Fruit fly (Drosophila melanogaster) whole organism, pupa: Measurements from ENCODE around the gene CG7382.

Source experiments
- CG10348 ChIP-seq: fragments of 200-800 bp; sonication (Bioruptor generic); IDR thresholded peaks from 2 replicates; pipeline ENCODE4 v1.3.6; 2022; ENCODE audit warnings: missing biosample characterization, missing genetic modification characterization
- CG12605 ChIP-seq: fragments of 200-800 bp; sonication (Bioruptor generic); IDR thresholded peaks from 2 replicates; pipeline ENCODE4 v1.3.6; 2022; ENCODE audit warnings: missing biosample characterization, missing genetic modification characterization
- CG13204 ChIP-seq: fragments of 200-800 bp; sonication (Bioruptor generic); optimal IDR thresholded peaks from 2 replicates; lab custom pipeline; 2018; ENCODE audit warnings: missing biosample characterization, mild to moderate bottlenecking, missing genetic modification characterization, moderate library complexity
- CG14655 ChIP-seq: fragments of 200-800 bp; sonication (Bioruptor generic); optimal IDR thresholded peaks from 3 replicates; lab custom pipeline; 2017; ENCODE audit warnings: mild to moderate bottlenecking, missing biosample characterization, missing genetic modification reagents, missing genetic modification characterization
- CG15710 ChIP-seq: fragments of 200-800 bp; sonication (Bioruptor generic); optimal IDR thresholded peaks from 2 replicates; lab custom pipeline; 2018; ENCODE audit warnings: missing biosample characterization, mild to moderate bottlenecking, missing genetic modification characterization, moderate library complexity
- CG17806 ChIP-seq: fragments of 200-800 bp; sonication (Bioruptor generic); optimal IDR thresholded peaks from 2 replicates; lab custom pipeline; 2018; ENCODE audit warnings: missing biosample characterization, mild to moderate bottlenecking, missing genetic modification characterization, moderate library complexity
- CG32121 ChIP-seq: fragments of 200-800 bp; sonication (Bioruptor generic); IDR thresholded peaks from 2 replicates; pipeline ENCODE4 v1.3.6; 2022; ENCODE audit warnings: missing biosample characterization, missing genetic modification characterization
- CG34367 ChIP-seq: fragments of 200-800 bp; sonication (Bioruptor generic); optimal IDR thresholded peaks from 2 replicates; lab custom pipeline; 2018; ENCODE audit warnings: missing biosample characterization, mild to moderate bottlenecking, missing genetic modification characterization
- CG4496 ChIP-seq: fragments of 200-800 bp; sonication (Bioruptor generic); IDR thresholded peaks from 3 replicates; pipeline ENCODE4 v1.3.6; 2022; ENCODE audit warnings: missing biosample characterization, missing genetic modification characterization
- CG8159 ChIP-seq: fragments of 200-800 bp; sonication (Bioruptor generic); optimal IDR thresholded peaks from 3 replicates; lab custom pipeline; 2018; ENCODE audit warnings: missing biosample characterization, mild to moderate bottlenecking, missing genetic modification characterization, moderate library complexity
- CG8301 ChIP-seq: fragments of 200-800 bp; sonication (Bioruptor generic); optimal IDR thresholded peaks from 2 replicates; lab custom pipeline; 2018; ENCODE audit warnings: missing biosample characterization, mild to moderate bottlenecking, missing genetic modification characterization
- CG9948 ChIP-seq: fragments of 200-800 bp; sonication (Bioruptor generic); optimal IDR thresholded peaks from 2 replicates; lab custom pipeline; 2018; ENCODE audit warnings: missing biosample characterization, mild to moderate bottlenecking, missing genetic modification characterization, moderate library complexity
- D1 ChIP-seq: fragments of 200-800 bp; sonication (Bioruptor generic); optimal IDR thresholded peaks from 2 replicates; lab custom pipeline; 2018; ENCODE audit warnings: missing biosample characterization, mild to moderate bottlenecking, missing genetic modification characterization, moderate library complexity
- EcR ChIP-seq: fragments of 200-800 bp; sonication (Bioruptor generic); optimal IDR thresholded peaks from 3 replicates; lab custom pipeline; 2019; ENCODE audit warnings: missing biosample characterization, missing genetic modification characterization, mild to moderate bottlenecking, moderate library complexity, missing genetic modification reagents
- Ets98B ChIP-seq: fragments of 200-800 bp; sonication (Bioruptor generic); IDR thresholded peaks from 2 replicates; pipeline ENCODE4 v1.3.6; 2022; ENCODE audit warnings: missing biosample characterization, missing genetic modification characterization
- Pif1A ChIP-seq: fragments of 200-800 bp; sonication (Bioruptor generic); optimal IDR thresholded peaks from 3 replicates; lab custom pipeline; 2016; ENCODE audit warnings: missing biosample characterization, missing genetic modification characterization
- Pif1B ChIP-seq: fragments of 200-800 bp; sonication (Bioruptor generic); optimal IDR thresholded peaks from 3 replicates; lab custom pipeline; 2016; ENCODE audit warnings: missing biosample characterization, missing genetic modification characterization
- Snoo ChIP-seq: fragments of 200-800 bp; sonication (Bioruptor generic); optimal IDR thresholded peaks from 3 replicates; lab custom pipeline; 2017; ENCODE audit warnings: missing biosample characterization, mild to moderate bottlenecking, missing genetic modification characterization, inconsistent platforms
- fd96Ca ChIP-seq: fragments of 200-800 bp; sonication (Bioruptor generic); IDR thresholded peaks from 3 replicates; pipeline ENCODE4 v1.3.6; 2022; ENCODE audit warnings: missing biosample characterization, missing genetic modification characterization
- gl ChIP-seq: fragments of 200-800 bp; sonication (Bioruptor generic); optimal IDR thresholded peaks from 2 replicates; lab custom pipeline; 2018; ENCODE audit warnings: missing biosample characterization, mild to moderate bottlenecking, missing genetic modification characterization
- rn ChIP-seq: fragments of 200-800 bp; sonication (Bioruptor generic); IDR thresholded peaks from 2 replicates; pipeline ENCODE4 v1.3.6; 2022; ENCODE audit warnings: missing biosample characterization, missing genetic modification characterization

Gene CG7382

DNA sequence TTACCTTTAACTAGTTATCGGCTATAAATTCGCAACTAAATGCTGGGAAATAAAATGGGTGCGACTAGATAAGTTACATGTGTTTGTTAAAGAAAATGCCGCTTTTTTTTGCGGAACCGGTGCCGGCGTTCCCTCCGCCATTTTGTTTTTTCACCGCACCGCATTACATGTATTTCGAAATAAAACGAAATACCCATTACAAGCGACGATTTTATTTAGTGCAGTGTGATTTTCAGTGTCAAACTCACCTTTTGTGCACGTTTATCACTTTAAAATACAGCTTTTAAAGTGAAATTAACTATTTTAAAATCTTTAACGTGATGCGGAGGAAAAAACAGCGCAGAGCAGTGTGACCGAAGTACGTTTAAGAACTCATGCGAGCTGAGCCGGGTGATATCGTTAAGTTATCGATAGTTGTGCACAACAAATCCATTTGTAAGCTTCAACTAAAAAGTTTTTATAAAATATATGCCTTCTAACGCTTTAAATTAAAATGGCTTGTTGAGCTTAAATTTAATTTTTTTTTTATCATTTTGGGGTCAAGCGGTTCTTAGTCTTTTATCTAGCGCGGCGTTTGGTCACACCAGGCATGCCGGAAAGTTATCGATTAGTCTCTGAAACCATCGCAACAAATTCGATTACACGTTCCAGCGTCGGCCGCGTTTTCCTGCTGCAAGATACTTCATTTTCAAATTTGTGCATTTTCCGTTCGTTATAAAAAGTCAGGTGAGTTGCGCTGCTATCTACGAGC lies 22.4 kb upstream of the CG7382 start, which contains the start of the genes Hel25E and Lam:
TSS of gene Hel25E (minus strand) at position 380 of the 751 bp plus-strand sequence.
TSS of gene Lam (plus strand) at position 546 of the 751 bp plus-strand sequence.
- no peak for TF ChIP-seq CG34367 (tag; lab: Kevin White, UChicago)
- TF ChIP-seq Pif1A (GFP tag; lab: Kevin White, UChicago): no peak
- TF ChIP-seq CG17806 (tag; lab: Kevin White, UChicago): no peak
- TF ChIP-seq rn (GFP tag; lab: Robert Waterston, UW): no peak
- no peak for TF ChIP-seq EcR
- TF ChIP-seq Ets98B: no peak
- TF ChIP-seq CG15710 (tag; lab: Kevin White, UChicago): no peak
- no peak for TF ChIP-seq CG4496 (GFP tag; lab: Robert Waterston, UW)
- TF ChIP-seq gl: no peak
- no peak for TF ChIP-seq CG13204

DNA sequence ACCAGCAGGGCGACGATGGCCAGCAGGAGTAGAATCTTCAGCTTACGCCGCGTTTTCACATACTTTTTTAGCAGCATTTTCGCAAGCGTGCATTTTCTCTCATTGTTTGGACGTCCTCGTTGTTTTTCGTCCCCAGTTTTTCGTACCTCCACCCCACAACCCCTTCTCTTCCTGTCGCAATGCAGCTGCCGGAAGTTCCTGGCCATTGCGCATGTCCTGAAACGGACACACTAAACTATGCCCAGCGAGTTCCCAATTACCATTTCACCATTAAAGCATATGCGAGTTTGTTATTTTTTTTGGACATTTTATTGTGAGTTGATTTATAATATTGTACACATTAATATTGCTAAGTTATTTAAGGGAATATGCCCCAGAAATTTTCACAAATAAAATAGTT lies 19.3 kb upstream of the CG7382 start, which contains the start of gene CG14015:
TSS of gene CG14015 (minus strand) at position 163 of the 400 bp plus-strand sequence.
- TF ChIP-seq CG4496 (GFP tag; lab: Robert Waterston, UW) (no peak), CG8159 (no peak), Snoo (tag; lab: Kevin White, UChicago) (no peak), Pif1A (GFP tag; lab: Kevin White, UChicago) (no peak), CG15710 (tag; lab: Kevin White, UChicago) (no peak), CG12605 (GFP tag; lab: Robert Waterston, UW) (no peak), CG34367 (tag; lab: Kevin White, UChicago) (no peak), Ets98B (no peak), CG17806 (tag; lab: Kevin White, UChicago) (no peak), CG10348 (no peak), rn (GFP tag; lab: Robert Waterston, UW) (no peak), CG13204 (no peak), gl (no peak), CG9948 (tag; lab: Kevin White, UChicago) (no peak), CG8301 (tag; lab: Kevin White, UChicago) (no peak), D1 (tag; lab: Kevin White, UChicago) (no peak), fd96Ca (no peak), CG32121 (GFP tag; lab: Robert Waterston, UW) (no peak)

DNA sequence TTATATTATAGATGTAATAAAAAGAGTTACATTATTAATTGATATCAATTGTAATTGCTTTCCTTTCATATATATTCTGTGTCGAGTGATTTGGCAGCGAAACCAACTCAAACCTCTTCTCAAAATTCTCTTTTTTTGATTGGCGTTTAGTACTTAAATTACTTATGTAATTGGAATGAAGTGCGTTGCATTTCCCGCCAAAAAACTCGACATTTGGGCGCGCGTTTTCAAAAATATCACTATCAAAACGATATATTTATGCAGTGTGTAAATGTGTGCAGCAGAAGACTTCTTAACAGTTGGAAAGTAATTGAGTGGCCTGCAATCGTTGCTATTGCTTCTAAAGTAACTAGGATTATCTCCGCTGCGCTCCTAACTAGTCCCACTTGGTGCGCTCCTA lies 17.4 kb upstream of the CG7382 start:
- TF ChIP-seq CG8159: no peak
- no peak for TF ChIP-seq CG17806 (tag; lab: Kevin White, UChicago)
- TF ChIP-seq fd96Ca: no peak
- TF ChIP-seq Snoo (tag; lab: Kevin White, UChicago): no peak
- no peak for TF ChIP-seq Pif1A (GFP tag; lab: Kevin White, UChicago)
- no peak for TF ChIP-seq rn (GFP tag; lab: Robert Waterston, UW)
- TF ChIP-seq CG14655 (GFP tag; lab: Kevin White, UChicago): no peak
- no peak for TF ChIP-seq CG15710 (tag; lab: Kevin White, UChicago)
- no peak for TF ChIP-seq CG4496 (GFP tag; lab: Robert Waterston, UW)
- no peak for TF ChIP-seq CG8301 (tag; lab: Kevin White, UChicago)
- no peak for TF ChIP-seq CG13204
- TF ChIP-seq Pif1B: no peak

DNA sequence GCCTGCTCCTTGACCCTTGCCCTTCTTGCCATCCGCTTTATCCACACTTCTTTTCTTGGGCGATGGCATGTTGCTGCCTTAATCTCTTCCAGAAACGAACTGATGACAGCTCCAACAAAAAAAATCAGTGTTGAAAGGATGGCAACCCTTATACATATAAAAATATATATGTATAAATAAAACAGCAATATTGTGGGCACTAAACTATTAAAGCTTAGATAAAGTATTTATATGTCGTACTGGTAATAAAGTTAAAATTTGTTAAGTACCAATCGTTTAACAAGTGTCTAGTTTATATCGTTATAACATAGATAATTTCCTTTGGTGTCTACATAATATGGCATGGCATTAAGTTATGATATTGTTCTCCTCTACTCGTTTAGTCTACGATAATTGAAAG lies 17.0 kb upstream of the CG7382 start, which contains the start of gene tomb:
TSS of gene tomb (minus strand) at position 101 of the 400 bp plus-strand sequence.
- no peak for TF ChIP-seq Pif1A (GFP tag; lab: Kevin White, UChicago)
- TF ChIP-seq Snoo (tag; lab: Kevin White, UChicago): no peak
- TF ChIP-seq CG14655 (GFP tag; lab: Kevin White, UChicago): no peak
- TF ChIP-seq CG12605 (GFP tag; lab: Robert Waterston, UW): no peak
- no peak for TF ChIP-seq Ets98B

DNA sequence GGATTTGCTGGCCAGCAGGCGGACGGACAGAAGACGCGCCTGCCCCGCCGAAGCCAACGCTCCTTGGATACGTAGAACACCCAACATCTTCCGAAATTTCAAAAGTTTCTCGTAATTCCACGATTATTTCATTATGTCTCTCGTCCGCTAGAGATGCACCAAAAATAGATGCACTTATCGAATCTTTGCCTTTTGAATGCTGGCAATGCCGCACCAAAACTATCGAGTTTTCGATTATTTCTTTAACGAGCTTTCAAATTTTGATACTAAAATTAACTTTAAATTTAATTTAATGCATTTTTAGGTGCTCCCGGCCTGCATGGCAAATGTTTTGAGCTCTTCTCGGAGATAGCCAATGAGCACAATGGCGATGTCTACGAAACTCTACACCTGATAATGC lies 12.4 kb upstream of the CG7382 start, which contains the start of gene Coq6:
TSS of gene Coq6 (minus strand) at position 163 of the 400 bp plus-strand sequence.
- TF ChIP-seq CG17806 (tag; lab: Kevin White, UChicago) (no peak), rn (GFP tag; lab: Robert Waterston, UW) (no peak), CG8159 (no peak), CG9948 (tag; lab: Kevin White, UChicago) (no peak), CG4496 (GFP tag; lab: Robert Waterston, UW) (0 out of 3 replicates have a peak, but pooled peaks have one; percentile 35), gl (no peak), Pif1B (no peak)
- TF ChIP-seq, all 21 proteins: peak for 1

DNA sequence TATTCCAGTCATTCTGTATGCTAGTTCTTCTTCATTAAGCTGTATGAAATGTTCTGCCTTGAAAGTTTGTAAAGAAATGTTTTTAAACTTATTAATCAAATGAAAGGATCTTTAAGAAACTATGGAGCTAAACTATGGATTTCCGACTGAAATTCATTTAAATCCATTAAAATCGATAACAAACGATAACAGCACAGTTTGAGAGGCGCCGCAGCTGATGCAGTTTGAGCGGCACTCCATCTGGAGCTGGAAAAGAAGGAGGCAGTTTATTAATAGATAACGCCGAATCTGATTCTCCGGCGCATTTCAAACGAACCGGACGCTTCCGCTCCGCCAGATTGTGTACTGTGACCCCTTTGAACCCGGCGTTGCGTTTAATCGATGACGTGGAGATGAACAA lies 8.2 kb upstream of the CG7382 start, which contains the start of gene CG31915:
TSS of gene CG31915 (plus strand) at position 263 of the 400 bp plus-strand sequence.
- no peak for TF ChIP-seq EcR
- 0 out of 2 replicates have a peak, but pooled peaks have one; percentile 22 for TF ChIP-seq CG32121 (GFP tag; lab: Robert Waterston, UW)
- TF ChIP-seq, all 21 proteins: peak for 1

DNA sequence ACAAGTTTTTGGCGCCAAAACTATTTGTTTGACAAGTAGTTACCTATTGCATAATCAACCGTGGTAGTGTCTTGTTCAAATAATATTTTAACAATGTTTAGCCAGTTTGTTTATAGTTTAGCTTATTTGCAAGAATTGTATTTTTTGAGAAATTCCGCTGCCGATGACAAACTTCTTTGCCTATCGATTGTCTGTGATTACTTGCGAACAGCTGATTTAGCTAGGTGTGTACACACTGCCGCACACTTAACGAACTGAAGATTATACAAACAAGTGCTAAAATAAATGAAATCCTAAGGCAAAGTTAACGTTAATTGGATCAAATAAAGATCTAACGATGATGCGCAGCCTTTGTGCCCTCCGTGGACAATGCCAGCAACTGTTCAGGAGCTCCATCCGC lies 7.0 kb upstream of the CG7382 start, which contains the start of gene Cox11:
TSS of gene Cox11 (plus strand) at position 220 of the 400 bp plus-strand sequence.
- TF ChIP-seq D1 (tag; lab: Kevin White, UChicago) (no peak), CG13204 (no peak), CG34367 (tag; lab: Kevin White, UChicago) (no peak), CG15710 (tag; lab: Kevin White, UChicago) (no peak), fd96Ca (no peak), CG12605 (GFP tag; lab: Robert Waterston, UW) (no peak), CG8159 (no peak), CG14655 (GFP tag; lab: Kevin White, UChicago) (no peak), EcR (no peak), Pif1A (GFP tag; lab: Kevin White, UChicago) (no peak), Ets98B (no peak), rn (GFP tag; lab: Robert Waterston, UW) (no peak), Snoo (tag; lab: Kevin White, UChicago) (no peak), CG10348 (no peak), CG32121 (GFP tag; lab: Robert Waterston, UW) (no peak)
- TF ChIP-seq, all 21 proteins: peak for 0
